Worm (Caenorhabditis elegans) whole organism, late embryonic: Measurements from ENCODE around the gene sex-1.

Source experiments
- C08G9.2 ChIP-seq: sonication (generic microtip); optimal IDR thresholded peaks from 2 replicates; lab custom pipeline; 2016; ENCODE audit warnings: mild to moderate bottlenecking, missing genetic modification characterization, moderate library complexity, missing compliant biosample characterization
- C38D4.7 ChIP-seq: fragments of 200-800 bp; sonication (Bioruptor generic); optimal IDR thresholded peaks from 2 replicates; lab custom pipeline; 2018; ENCODE audit warnings: mild to moderate bottlenecking, missing genetic modification characterization, moderate library complexity, missing compliant biosample characterization
- F13H6.1 ChIP-seq: sonication (generic microtip); optimal IDR thresholded peaks from 2 replicates; lab custom pipeline; 2016; ENCODE audit warnings: missing genetic modification characterization, missing compliant biosample characterization
- Y22D7AL.16 ChIP-seq: sonication (generic microtip); optimal IDR thresholded peaks from 2 replicates; lab custom pipeline; 2016; ENCODE audit warnings: missing genetic modification characterization, missing compliant biosample characterization
- ahr-1 ChIP-seq: sonication (generic microtip); optimal IDR thresholded peaks from 2 replicates; lab custom pipeline; 2016; ENCODE audit warnings: missing genetic modification characterization, missing compliant biosample characterization
- ama-1 ChIP-seq: fragments of 150-350 bp; optimal IDR thresholded peaks from 2 replicates; lab custom pipeline; 2014
- ceh-14 ChIP-seq: sonication (generic microtip); optimal IDR thresholded peaks from 2 replicates; lab custom pipeline; 2016; ENCODE audit warnings: missing genotype, missing genetic modification characterization, missing compliant biosample characterization
- ceh-18 ChIP-seq: sonication (generic microtip); optimal IDR thresholded peaks from 2 replicates; lab custom pipeline; 2016; ENCODE audit warnings: missing genetic modification characterization, missing compliant biosample characterization
- ceh-22 ChIP-seq: sonication (generic microtip); optimal IDR thresholded peaks from 2 replicates; lab custom pipeline; 2017; ENCODE audit warnings: missing biosample characterization, missing genetic modification characterization
- ceh-31 ChIP-seq: sonication (generic microtip); optimal IDR thresholded peaks from 2 replicates; lab custom pipeline; 2016; ENCODE audit warnings: missing genetic modification characterization, missing compliant biosample characterization
- ceh-34 ChIP-seq: sonication (generic microtip); optimal IDR thresholded peaks from 2 replicates; lab custom pipeline; 2016; ENCODE audit warnings: mild to moderate bottlenecking, missing genetic modification characterization, missing compliant biosample characterization
- ceh-48 ChIP-seq: sonication (generic microtip); optimal IDR thresholded peaks from 2 replicates; lab custom pipeline; 2016; ENCODE audit warnings: missing genetic modification characterization, inconsistent platforms, missing compliant biosample characterization
- ceh-6 ChIP-seq: fragments of 200-800 bp; sonication (Bioruptor generic); optimal IDR thresholded peaks from 2 replicates; lab custom pipeline; 2018; ENCODE audit warnings: mild to moderate bottlenecking, missing genetic modification characterization, missing compliant biosample characterization
- ceh-9 ChIP-seq: sonication (generic microtip); optimal IDR thresholded peaks from 2 replicates; lab custom pipeline; 2016; ENCODE audit warnings: mild to moderate bottlenecking, missing genetic modification characterization, inconsistent platforms, missing compliant biosample characterization
- dve-1 ChIP-seq: sonication (generic microtip); optimal IDR thresholded peaks from 2 replicates; lab custom pipeline; 2017; ENCODE audit warnings: antibody characterized with exemption, mild to moderate bottlenecking, missing genetic modification characterization, missing compliant biosample characterization
- elt-4 ChIP-seq: sonication (generic microtip); optimal IDR thresholded peaks from 2 replicates; lab custom pipeline; 2016; ENCODE audit warnings: missing genetic modification characterization, missing compliant biosample characterization
- eyg-1 ChIP-seq: sonication (generic microtip); optimal IDR thresholded peaks from 2 replicates; lab custom pipeline; 2016; ENCODE audit warnings: missing genotype, missing genetic modification characterization, missing compliant biosample characterization
- fax-1 ChIP-seq: sonication (generic microtip); optimal IDR thresholded peaks from 2 replicates; lab custom pipeline; 2016; ENCODE audit warnings: missing genotype, missing genetic modification characterization, missing compliant biosample characterization
- hlh-30 ChIP-seq: sonication (generic microtip); optimal IDR thresholded peaks from 2 replicates; lab custom pipeline; 2017; ENCODE audit warnings: antibody characterized with exemption, missing genetic modification characterization, missing compliant biosample characterization; ENCODE audit not compliant: insufficient read depth
- hlh-6 ChIP-seq: sonication (generic microtip); optimal IDR thresholded peaks from 2 replicates; lab custom pipeline; 2016; ENCODE audit warnings: missing genotype, missing genetic modification characterization, missing compliant biosample characterization
- hlh-8 ChIP-seq: sonication (generic microtip); optimal IDR thresholded peaks from 2 replicates; lab custom pipeline; 2016; ENCODE audit warnings: missing genotype, missing genetic modification characterization, missing compliant biosample characterization
- lim-6 ChIP-seq: sonication (generic microtip); optimal IDR thresholded peaks from 2 replicates; lab custom pipeline; 2016; ENCODE audit warnings: missing genetic modification characterization, missing compliant biosample characterization
- madf-2 ChIP-seq: sonication (generic microtip); optimal IDR thresholded peaks from 2 replicates; lab custom pipeline; 2017; ENCODE audit warnings: missing genetic modification characterization, missing compliant biosample characterization
- mec-3 ChIP-seq: sonication (generic microtip); optimal IDR thresholded peaks from 2 replicates; lab custom pipeline; 2016; ENCODE audit warnings: borderline replicate concordance, missing genetic modification characterization, missing compliant biosample characterization
- nhr-232 ChIP-seq: sonication (generic microtip); optimal IDR thresholded peaks from 2 replicates; lab custom pipeline; 2016; ENCODE audit warnings: missing genetic modification characterization, missing compliant biosample characterization
- npax-4 ChIP-seq: sonication (generic microtip); optimal IDR thresholded peaks from 2 replicates; lab custom pipeline; 2016; ENCODE audit warnings: missing genetic modification characterization, missing compliant biosample characterization
- pag-3 ChIP-seq: sonication (generic microtip); optimal IDR thresholded peaks from 2 replicates; lab custom pipeline; 2016; ENCODE audit warnings: missing compliant biosample characterization, missing genetic modification characterization, borderline replicate concordance
- pax-1 ChIP-seq: fragments of 150-350 bp; optimal IDR thresholded peaks from 2 replicates; lab custom pipeline; 2014; ENCODE audit warnings: missing biosample characterization, missing genetic modification characterization
- pha-2 ChIP-seq: sonication (generic microtip); optimal IDR thresholded peaks from 2 replicates; lab custom pipeline; 2017; ENCODE audit warnings: mild to moderate bottlenecking, missing genetic modification characterization, missing compliant biosample characterization
- pha-4 ChIP-seq: fragments of 150-350 bp; optimal IDR thresholded peaks from 2 replicates; lab custom pipeline; 2018; ENCODE audit warnings: missing biosample characterization, missing genetic modification reagents, missing genetic modification characterization
- rnt-1 ChIP-seq: sonication (generic microtip); optimal IDR thresholded peaks from 2 replicates; lab custom pipeline; 2016; ENCODE audit warnings: missing genetic modification characterization, missing compliant biosample characterization
- sdc-2 ChIP-seq: sonication (generic microtip); optimal IDR thresholded peaks from 2 replicates; lab custom pipeline; 2016; ENCODE audit warnings: missing genotype, missing genetic modification characterization, missing compliant biosample characterization
- sox-2 ChIP-seq: fragments of 200-800 bp; sonication (Bioruptor generic); IDR thresholded peaks from 2 replicates; pipeline ENCODE4 v1.3.6; 2022; ENCODE audit warnings: missing genetic modification reagents, missing genetic modification characterization, missing compliant biosample characterization
- sox-4 ChIP-seq: sonication (generic microtip); optimal IDR thresholded peaks from 2 replicates; lab custom pipeline; 2017; ENCODE audit warnings: mild to moderate bottlenecking, missing genetic modification characterization, inconsistent platforms, missing compliant biosample characterization
- unc-42 ChIP-seq: sonication (generic microtip); optimal IDR thresholded peaks from 2 replicates; lab custom pipeline; 2016; ENCODE audit warnings: missing genotype, missing genetic modification characterization, missing compliant biosample characterization
- unc-55 ChIP-seq: sonication (generic microtip); optimal IDR thresholded peaks from 2 replicates; lab custom pipeline; 2017; ENCODE audit warnings: missing biosample characterization, missing genetic modification reagents, missing genetic modification characterization
- unc-86 ChIP-seq: sonication (generic microtip); optimal IDR thresholded peaks from 2 replicates; lab custom pipeline; 2016; ENCODE audit warnings: missing genetic modification characterization, missing compliant biosample characterization
- zip-5 ChIP-seq: sonication (generic microtip); optimal IDR thresholded peaks from 2 replicates; lab custom pipeline; 2016; ENCODE audit warnings: missing genetic modification characterization, missing compliant biosample characterization
- ztf-16 ChIP-seq: sonication (generic microtip); optimal IDR thresholded peaks from 2 replicates; lab custom pipeline; 2017; ENCODE audit warnings: missing genetic modification characterization, missing compliant biosample characterization

Gene sex-1

ce11 chrX:10167005-10167404, 38.2 kb downstream of the sex-1 start, which contains the start of gene rnp-9:
TSS of gene rnp-9 (plus strand) at chrX:10167305.
- TF ChIP-seq sdc-2 (tag; lab: Kevin White, UChicago): no peak
- no peak for TF ChIP-seq zip-5 (tag; lab: Kevin White, UChicago)
- TF ChIP-seq ceh-18 (tag; lab: Kevin White, UChicago): no peak
- TF ChIP-seq ama-1 (lab: Kevin White, UChicago): no peak
- TF ChIP-seq ceh-14: no peak
- no peak for TF ChIP-seq fax-1 (tag; lab: Kevin White, UChicago)
- TF ChIP-seq ztf-16 (tag; lab: Kevin White, UChicago): no peak
- no peak for TF ChIP-seq unc-86
- TF ChIP-seq ceh-22 (tag; lab: Kevin White, UChicago): no peak
- no peak for TF ChIP-seq madf-2 (tag; lab: Kevin White, UChicago)
- TF ChIP-seq, all 69 proteins: peak for 0

- TF ChIP-seq fax-1 (tag; lab: Kevin White, UChicago) (no peak), unc-42 (tag; lab: Kevin White, UChicago) (peak; percentile 22)
These were observed 42.0 kb downstream of the sex-1 start for ce11 chrX:10163212-10163611.

ce11 chrX:10162476-10162875, 42.7 kb downstream of the sex-1 start:
- TF ChIP-seq pag-3 (tag; lab: Kevin White, UChicago) (no peak), C38D4.7 (GFP tag; lab: Kevin White, UChicago) (no peak), ceh-34 (no peak), nhr-232 (tag; lab: Kevin White, UChicago) (no peak), elt-4 (tag; lab: Kevin White, UChicago) (no peak), lim-6 (tag; lab: Kevin White, UChicago) (no peak), unc-86 (no peak), ceh-14 (no peak), ceh-48 (tag; lab: Kevin White, UChicago) (no peak), mec-3 (tag; lab: Kevin White, UChicago) (no peak), unc-55 (GFP tag; lab: Kevin White, UChicago) (no peak), sdc-2 (tag; lab: Kevin White, UChicago) (no peak), pha-2 (tag; lab: Kevin White, UChicago) (no peak), Y22D7AL.16 (tag; lab: Kevin White, UChicago) (no peak), C08G9.2 (tag; lab: Kevin White, UChicago) (no peak), sox-4 (no peak), npax-4 (tag; lab: Kevin White, UChicago) (no peak), pha-4 (no peak)

- TF ChIP-seq eyg-1 (tag; lab: Kevin White, UChicago) (no peak), dve-1 (tag; lab: Kevin White, UChicago) (no peak), sox-2 (GFP tag; lab: Robert Waterston, UW) (no peak), ahr-1 (no peak), ceh-31 (tag; lab: Kevin White, UChicago) (no peak), rnt-1 (tag; lab: Kevin White, UChicago) (no peak), ceh-9 (no peak), ceh-6 (no peak), elt-4 (tag; lab: Kevin White, UChicago) (no peak), ceh-48 (tag; lab: Kevin White, UChicago) (no peak), ceh-22 (tag; lab: Kevin White, UChicago) (no peak), unc-86 (no peak), nhr-232 (tag; lab: Kevin White, UChicago) (no peak), pax-1 (tag; lab: Kevin White, UChicago) (no peak), F13H6.1 (no peak), hlh-30 (tag; lab: Kevin White, UChicago) (no peak), hlh-6 (no peak), hlh-8 (no peak), fax-1 (tag; lab: Kevin White, UChicago) (no peak)
These were observed 45.0 kb downstream of the sex-1 start, which contains the start of gene F09B9.4 for ce11 chrX:10160097-10160677. TSS of gene F09B9.4 (plus strand) at chrX:10160627.
